Worm (Caenorhabditis elegans) whole organism, L4 larva: ENCODE results near the gene T24H10.1.

Experiments
- D1046.2 ChIP-seq: fragments of 200-800 bp; sonication (Bioruptor generic); IDR thresholded peaks from 2 replicates; pipeline ENCODE4 v1.3.6; 2022; ENCODE audit warnings: missing genetic modification characterization, missing compliant biosample characterization
- F37D6.2 ChIP-seq: sonication (generic microtip); optimal IDR thresholded peaks from 2 replicates; lab custom pipeline; 2016; ENCODE audit warnings: mild to moderate bottlenecking, missing genetic modification characterization, missing compliant biosample characterization
- F44E2.7 ChIP-seq: fragments of 200-800 bp; sonication (Bioruptor generic); IDR thresholded peaks from 2 replicates; pipeline ENCODE4 v2.1.2; 2022; ENCODE audit warnings: missing genetic modification characterization, missing compliant biosample characterization
- R02D3.7 ChIP-seq: fragments of 150-350 bp; sonication (generic microtip); optimal IDR thresholded peaks from 3 replicates; lab custom pipeline; 2014; ENCODE audit warnings: missing biosample characterization, missing genetic modification characterization
- T20F7.1 ChIP-seq: fragments of 200-800 bp; sonication (Bioruptor generic); optimal IDR thresholded peaks from 2 replicates; lab custom pipeline; 2018; ENCODE audit warnings: mild to moderate bottlenecking, missing genetic modification characterization, missing compliant biosample characterization
- Y105C5A.15 ChIP-seq: fragments of 200-800 bp; sonication (Bioruptor generic); IDR thresholded peaks from 2 replicates; pipeline ENCODE4 v1.3.6; 2022; ENCODE audit warnings: missing genetic modification characterization, missing compliant biosample characterization
- Y5F2A.4 ChIP-seq: fragments of 200-800 bp; sonication (Bioruptor generic); optimal IDR thresholded peaks from 2 replicates; lab custom pipeline; 2018; ENCODE audit warnings: mild to moderate bottlenecking, missing genetic modification characterization, missing compliant biosample characterization
- ZK546.5 ChIP-seq, 2 experiments: sonication (generic microtip); optimal IDR thresholded peaks; 2 replicates each; lab custom pipeline; 2017; ENCODE audit warnings: missing biosample characterization in 2 of 2, missing genetic modification characterization in 2 of 2
- ceh-32 ChIP-seq: sonication (generic microtip); optimal IDR thresholded peaks from 2 replicates; lab custom pipeline; 2016; ENCODE audit warnings: mild to moderate bottlenecking, missing genetic modification characterization, missing compliant biosample characterization; ENCODE audit not compliant: poor library complexity
- ceh-44 ChIP-seq: fragments of 200-800 bp; sonication (Bioruptor generic); IDR thresholded peaks from 2 replicates; pipeline ENCODE4 v1.3.6; 2022; ENCODE audit warnings: missing genetic modification reagents, missing genetic modification characterization, missing compliant biosample characterization
- ceh-62 ChIP-seq: sonication (generic microtip); optimal IDR thresholded peaks from 2 replicates; lab custom pipeline; 2017; ENCODE audit warnings: missing biosample characterization, missing genetic modification characterization
- cey-2 ChIP-seq: sonication (generic microtip); optimal IDR thresholded peaks from 3 replicates; lab custom pipeline; 2017; ENCODE audit warnings: missing genetic modification characterization, mild to moderate bottlenecking, missing compliant biosample characterization, antibody characterized with exemption, borderline replicate concordance; ENCODE audit not compliant: insufficient read depth
- ctbp-1 ChIP-seq: fragments of 200-800 bp; sonication (Bioruptor generic); IDR thresholded peaks from 2 replicates; pipeline ENCODE4 v1.3.6; 2022; ENCODE audit warnings: missing genetic modification reagents, missing genetic modification characterization, missing compliant biosample characterization
- daf-8 ChIP-seq: fragments of 200-800 bp; sonication (Bioruptor generic); IDR thresholded peaks from 2 replicates; pipeline ENCODE4 v1.3.6; 2022; ENCODE audit warnings: missing genetic modification characterization, missing compliant biosample characterization
- dmd-6 ChIP-seq: fragments of 200-800 bp; sonication (Bioruptor generic); IDR thresholded peaks from 2 replicates; pipeline ENCODE4 v1.3.6; 2022; ENCODE audit warnings: missing genetic modification reagents, missing genetic modification characterization, missing compliant biosample characterization
- dmd-8 ChIP-seq: fragments of 200-800 bp; sonication (Bioruptor generic); IDR thresholded peaks from 2 replicates; pipeline ENCODE4 v1.3.6; 2022; ENCODE audit warnings: missing genetic modification characterization, missing compliant biosample characterization
- dpl-1 ChIP-seq: fragments of 150-350 bp; optimal IDR thresholded peaks from 2 replicates; lab custom pipeline; 2014; ENCODE audit warnings: missing biosample characterization, missing genetic modification reagents, missing genetic modification characterization
- duxl-1 ChIP-seq: sonication (generic microtip); optimal IDR thresholded peaks from 2 replicates; lab custom pipeline; 2016; ENCODE audit warnings: mild to moderate bottlenecking, missing genetic modification characterization, moderate library complexity, missing compliant biosample characterization; ENCODE audit not compliant: poor library complexity
- dve-1 ChIP-seq: sonication (generic microtip); optimal IDR thresholded peaks from 2 replicates; lab custom pipeline; 2017; ENCODE audit warnings: antibody characterized with exemption, mild to moderate bottlenecking, missing genetic modification characterization, missing compliant biosample characterization; ENCODE audit not compliant: insufficient read depth
- egl-43 ChIP-seq: fragments of 200-800 bp; sonication (Bioruptor generic); IDR thresholded peaks from 2 replicates; pipeline ENCODE4 v1.3.6; 2022; ENCODE audit warnings: missing genetic modification reagents, missing genetic modification characterization, missing compliant biosample characterization
- fos-1 ChIP-seq: fragments of 150-350 bp; optimal IDR thresholded peaks from 2 replicates; lab custom pipeline; 2014; ENCODE audit warnings: missing biosample characterization, missing genetic modification characterization
- gei-8 ChIP-seq: fragments of 200-800 bp; sonication (Bioruptor generic); optimal IDR thresholded peaks from 2 replicates; lab custom pipeline; 2018; ENCODE audit warnings: mild to moderate bottlenecking, missing genetic modification characterization, missing compliant biosample characterization
- hlh-11 ChIP-seq: fragments of 200-800 bp; sonication (Bioruptor generic); optimal IDR thresholded peaks from 2 replicates; lab custom pipeline; 2018; ENCODE audit warnings: mild to moderate bottlenecking, missing genetic modification characterization, missing compliant biosample characterization
- hlh-30 ChIP-seq: sonication (generic microtip); optimal IDR thresholded peaks from 2 replicates; lab custom pipeline; 2017; ENCODE audit warnings: antibody characterized with exemption, mild to moderate bottlenecking, missing genetic modification characterization, missing compliant biosample characterization; ENCODE audit not compliant: insufficient read depth
- hmg-1.1 ChIP-seq: fragments of 200-800 bp; sonication (Bioruptor generic); IDR thresholded peaks from 2 replicates; pipeline ENCODE4 v1.3.6; 2022; ENCODE audit warnings: missing genetic modification reagents, missing genetic modification characterization, missing compliant biosample characterization
- lin-15B ChIP-seq: fragments of 150-350 bp; sonication (generic microtip); optimal IDR thresholded peaks from 3 replicates; lab custom pipeline; 2014; ENCODE audit warnings: missing biosample characterization, missing genetic modification characterization
- lin-29 ChIP-seq: fragments of 200-800 bp; sonication (Bioruptor generic); IDR thresholded peaks from 2 replicates; pipeline ENCODE4 v1.3.6; 2022; ENCODE audit warnings: missing genetic modification reagents, missing genetic modification characterization, missing compliant biosample characterization
- lin-39 ChIP-seq: fragments of 150-350 bp; optimal IDR thresholded peaks from 2 replicates; lab custom pipeline; 2014; ENCODE audit warnings: missing biosample characterization, missing genetic modification reagents, missing genetic modification characterization
- lsy-2 ChIP-seq, 2 experiments: fragments of 150-350 bp in 1 of 2; sonication (generic microtip) in 1 of 2; optimal IDR thresholded peaks; 2 replicates each; lab custom pipeline; 2014 to 2017; ENCODE audit warnings: missing biosample characterization in 2 of 2, missing genetic modification characterization in 2 of 2
- madf-5 ChIP-seq, 2 experiments: fragments of 200-800 bp; sonication (Bioruptor generic); IDR thresholded peaks; 2 replicates each; pipeline ENCODE4 v1.3.6; 2022; ENCODE audit warnings: missing compliant biosample characterization in 2 of 2, missing genetic modification characterization in 2 of 2
- mdl-1 ChIP-seq, 2 experiments: fragments of 150-350 bp in 1 of 2; sonication (generic microtip) in 1 of 2; optimal IDR thresholded peaks; 2 replicates each; lab custom pipeline; 2014 to 2017; ENCODE audit warnings: missing biosample characterization in 2 of 2, missing genetic modification characterization in 2 of 2
- mep-1 ChIP-seq: fragments of 150-350 bp; sonication (generic microtip); optimal IDR thresholded peaks from 3 replicates; lab custom pipeline; 2014; ENCODE audit warnings: missing biosample characterization, missing genetic modification characterization
- mes-2 ChIP-seq: sonication (generic microtip); optimal IDR thresholded peaks from 2 replicates; lab custom pipeline; 2016; ENCODE audit warnings: missing genotype, mild to moderate bottlenecking, missing genetic modification characterization, missing compliant biosample characterization; ENCODE audit not compliant: poor library complexity, severe bottlenecking
- nhr-102 ChIP-seq: sonication (generic microtip); optimal IDR thresholded peaks from 2 replicates; lab custom pipeline; 2016; ENCODE audit warnings: mild to moderate bottlenecking, missing genetic modification characterization, moderate library complexity, missing compliant biosample characterization
- nhr-237 ChIP-seq: sonication (generic microtip); optimal IDR thresholded peaks from 2 replicates; lab custom pipeline; 2017; ENCODE audit warnings: missing biosample characterization, missing genetic modification characterization
- nhr-28 ChIP-seq: fragments of 150-350 bp; optimal IDR thresholded peaks from 2 replicates; lab custom pipeline; 2014; ENCODE audit warnings: missing biosample characterization, missing genetic modification characterization
- nhr-42 ChIP-seq: fragments of 200-800 bp; sonication (Bioruptor generic); IDR thresholded peaks from 2 replicates; pipeline ENCODE4 v1.3.6; 2022; ENCODE audit warnings: missing genetic modification characterization, missing compliant biosample characterization
- nhr-6 ChIP-seq: fragments of 150-350 bp; optimal IDR thresholded peaks from 2 replicates; lab custom pipeline; 2014; ENCODE audit warnings: missing biosample characterization, missing genetic modification characterization
- nhr-76 ChIP-seq: fragments of 150-350 bp; optimal IDR thresholded peaks from 2 replicates; lab custom pipeline; 2014; ENCODE audit warnings: missing biosample characterization, missing genetic modification characterization
- nhr-77 ChIP-seq: fragments of 150-350 bp; optimal IDR thresholded peaks from 2 replicates; lab custom pipeline; 2014; ENCODE audit warnings: missing biosample characterization, missing genetic modification characterization
- php-3 ChIP-seq: fragments of 200-800 bp; sonication (Bioruptor generic); IDR thresholded peaks from 2 replicates; pipeline ENCODE4 v1.3.6; 2022; ENCODE audit warnings: missing genetic modification reagents, missing genetic modification characterization, missing compliant biosample characterization
- set-16 ChIP-seq: fragments of 200-800 bp; sonication (Bioruptor generic); IDR thresholded peaks from 2 replicates; pipeline ENCODE4 v1.3.6; 2022; ENCODE audit warnings: missing genetic modification reagents, missing genetic modification characterization, missing compliant biosample characterization
- snpc-1.2 ChIP-seq: fragments of 200-800 bp; sonication (Bioruptor generic); IDR thresholded peaks from 2 replicates; pipeline ENCODE4 v1.3.6; 2022; ENCODE audit warnings: missing genetic modification reagents, missing genetic modification characterization, missing compliant biosample characterization
- snpc-4 ChIP-seq: fragments of 150-350 bp; optimal IDR thresholded peaks from 2 replicates; lab custom pipeline; 2014; ENCODE audit warnings: missing biosample characterization, missing genetic modification characterization
- spr-3 ChIP-seq: fragments of 200-800 bp; sonication (Bioruptor generic); optimal IDR thresholded peaks from 2 replicates; lab custom pipeline; 2018; ENCODE audit warnings: mild to moderate bottlenecking, missing genetic modification characterization, missing compliant biosample characterization
- tra-1 ChIP-seq: fragments of 200-800 bp; sonication (Bioruptor generic); IDR thresholded peaks from 2 replicates; pipeline ENCODE4 v1.3.6; 2022; ENCODE audit warnings: missing genetic modification reagents, missing genetic modification characterization, missing compliant biosample characterization
- unc-130 ChIP-seq: sonication (generic microtip); optimal IDR thresholded peaks from 2 replicates; lab custom pipeline; 2016; ENCODE audit warnings: missing genetic modification reagents, missing genetic modification characterization, missing compliant biosample characterization
- unc-62 ChIP-seq, 3 experiments: fragments of 150-350 bp in 1 of 3; sonication (generic microtip); optimal IDR thresholded peaks in 2 of 3; peaks in 1 of 3; 1 replicate in 1 of 3; 2 replicates in 2 of 3; lab custom pipeline; 2014 to 2017; ENCODE audit warnings: missing biosample characterization in 3 of 3, missing genetic modification characterization in 3 of 3, missing genetic modification reagents in 3 of 3, missing genotype in 1 of 3
- zfp-2 ChIP-seq: sonication (generic microtip); optimal IDR thresholded peaks from 2 replicates; lab custom pipeline; 2016; ENCODE audit warnings: mild to moderate bottlenecking, missing genetic modification characterization, missing compliant biosample characterization
- zip-2 ChIP-seq: fragments of 150-350 bp; optimal IDR thresholded peaks from 2 replicates; lab custom pipeline; 2014; ENCODE audit warnings: missing biosample characterization, missing genetic modification characterization
- ztf-7 ChIP-seq: fragments of 150-350 bp; optimal IDR thresholded peaks from 2 replicates; lab custom pipeline; 2014; ENCODE audit warnings: missing biosample characterization, missing genetic modification characterization

The T24H10.1 gene

DNA sequence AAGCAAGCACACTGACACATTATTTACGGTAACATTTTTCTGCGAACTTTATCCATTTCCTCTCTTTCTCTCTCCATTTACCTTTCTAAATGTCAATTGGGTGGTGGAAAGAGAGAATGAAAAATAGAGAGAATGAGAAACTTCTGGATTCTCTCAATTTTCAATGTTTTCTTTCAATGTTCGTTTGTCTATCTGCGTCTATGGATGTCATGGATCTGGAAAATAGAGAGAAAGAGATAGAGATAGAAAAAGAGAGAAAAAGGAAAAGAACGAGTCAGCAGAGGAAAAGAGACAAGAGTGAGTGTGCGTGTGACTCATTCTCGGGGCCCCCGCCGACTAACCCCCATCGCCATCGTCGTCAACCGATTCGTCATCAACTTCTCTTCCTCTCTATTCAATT, 13.7 kb downstream of the T24H10.1 start, which contains the start of gene jun-1 (continued):
- TF ChIP-seq nhr-102 (tag; lab: Kevin White, UChicago): peak; percentile 46
- TF ChIP-seq nhr-237 (tag; lab: Kevin White, UChicago): peak; percentile 25
- peak; percentile 39 for TF ChIP-seq ctbp-1 (GFP tag; lab: Robert Waterston, UW)
- TF ChIP-seq daf-8 (GFP tag; lab: Robert Waterston, UW): no peak
- no peak for TF ChIP-seq dmd-8 (GFP tag; lab: Robert Waterston, UW)
- TF ChIP-seq spr-3 (GFP tag; lab: Kevin White, UChicago): no peak
- no peak for TF ChIP-seq ceh-62 (tag; lab: Kevin White, UChicago)
- no peak for TF ChIP-seq ZK546.5 (tag; optimal IDR thresholded peaks at IDR 0.05; lab: Kevin White, UChicago)
- peak; percentile 47 for TF ChIP-seq dpl-1
- TF ChIP-seq D1046.2 (GFP tag; lab: Robert Waterston, UW): no peak
- TF ChIP-seq tra-1 (GFP tag; lab: Robert Waterston, UW): peak; percentile 60; the same call in 1 of the 2 replicates
- TF ChIP-seq unc-130 (GFP tag; lab: Kevin White, UChicago): no peak
- no peak for TF ChIP-seq duxl-1 (tag; lab: Kevin White, UChicago)
- TF ChIP-seq hmg-1.1 (GFP tag; lab: Robert Waterston, UW): peak; percentile 67; the same call in 1 of the 2 replicates
- TF ChIP-seq fos-1 (tag; lab: Kevin White, UChicago): no peak
- no peak for TF ChIP-seq R02D3.7
- no peak for TF ChIP-seq ztf-7 (tag; lab: Kevin White, UChicago)
- no peak for TF ChIP-seq lin-15B (tag; lab: Kevin White, UChicago)
- no peak for TF ChIP-seq F44E2.7
- peak in 1 of 2 experiments; percentile 72 for TF ChIP-seq mdl-1 (tag; optimal IDR thresholded peaks at IDR 0.05; lab: Kevin White, UChicago)
- TF ChIP-seq dmd-6 (GFP tag; lab: Robert Waterston, UW): peak; percentile 74
- TF ChIP-seq zfp-2 (tag; lab: Kevin White, UChicago): no peak
- TF ChIP-seq snpc-1.2 (GFP tag; lab: Robert Waterston, UW): no peak
- no peak for TF ChIP-seq nhr-42 (GFP tag; lab: Robert Waterston, UW)
- no peak for TF ChIP-seq snpc-4
- no peak for TF ChIP-seq lin-29 (GFP tag; lab: Robert Waterston, UW)
- TF ChIP-seq nhr-76 (tag; lab: Kevin White, UChicago): no peak
- TF ChIP-seq set-16 (GFP tag; lab: Robert Waterston, UW): peak; percentile 41
- peak; percentile 92 for TF ChIP-seq nhr-6
- TF ChIP-seq Y105C5A.15: no peak
- TF ChIP-seq ceh-44: no peak
- no peak for TF ChIP-seq ceh-32
- peak; percentile 70 to 89 for TF ChIP-seq lsy-2 (tag; optimal IDR thresholded peaks at IDR 0.05; lab: Kevin White, UChicago)
- no peak for TF ChIP-seq php-3 (GFP tag; lab: Robert Waterston, UW)
- TF ChIP-seq gei-8 (GFP tag; lab: Kevin White, UChicago): no peak
- TF ChIP-seq egl-43: no peak
- peak; percentile 93 for TF ChIP-seq nhr-77
- no peak for TF ChIP-seq Y5F2A.4 (GFP tag; lab: Kevin White, UChicago)
- TF ChIP-seq unc-62 (GFP tag; optimal IDR thresholded peaks at IDR 0.05 in 1 of 2; lab: Kevin White, UChicago): peak in 1 of 2 experiments; percentile 100
- TF ChIP-seq unc-62 (tag; optimal IDR thresholded peaks at IDR 0.05; lab: Kevin White, UChicago): no peak
- TF ChIP-seq zip-2: peak; percentile 17
- TF ChIP-seq madf-5 (GFP tag; IDR thresholded peaks at IDR 0.05; lab: Robert Waterston, UW): no peak
- TF ChIP-seq F37D6.2 (tag; lab: Kevin White, UChicago): peak; percentile 38
- peak; percentile 93 for TF ChIP-seq mep-1 (tag; lab: Kevin White, UChicago)
- TF ChIP-seq cey-2 (tag; lab: Kevin White, UChicago): peak; percentile 44
- peak; percentile 47 for TF ChIP-seq mes-2
- TF ChIP-seq dve-1 (tag; lab: Kevin White, UChicago): peak; percentile 93
- TF ChIP-seq hlh-11 (tag; lab: Kevin White, UChicago): peak; percentile 91
- peak; percentile 89 for TF ChIP-seq nhr-28
- TF ChIP-seq hlh-30: peak; percentile 95
- TF ChIP-seq lin-39: no peak
- peak; percentile 71 for TF ChIP-seq T20F7.1 (GFP tag; lab: Kevin White, UChicago)
